Worm (Caenorhabditis elegans) whole organism, early embryonic: ENCODE results near the gene F26D11.13.

ENCODE experiments used
- ama-1 ChIP-seq: fragments of 150-350 bp; optimal IDR thresholded peaks from 2 replicates; lab custom pipeline; 2014
- ceh-13 ChIP-seq: fragments of 200-800 bp; sonication (Bioruptor generic); optimal IDR thresholded peaks from 2 replicates; lab custom pipeline; 2018; ENCODE audit warnings: mild to moderate bottlenecking, missing genetic modification characterization, missing compliant biosample characterization
- ceh-36 ChIP-seq: sonication (generic microtip); optimal IDR thresholded peaks from 2 replicates; lab custom pipeline; 2016; ENCODE audit warnings: missing genetic modification characterization, inconsistent platforms, missing compliant biosample characterization
- flt-1 ChIP-seq: fragments of 200-800 bp; sonication (Bioruptor generic); IDR thresholded peaks from 2 replicates; pipeline ENCODE4 v1.3.6; 2022; ENCODE audit warnings: missing genetic modification characterization, missing compliant biosample characterization
- pes-1 ChIP-seq: fragments of 200-800 bp; sonication (Bioruptor generic); IDR thresholded peaks from 2 replicates; pipeline ENCODE4 v1.3.6; 2022; ENCODE audit warnings: missing genetic modification reagents, missing genetic modification characterization, missing compliant biosample characterization
- scrt-1 ChIP-seq: fragments of 200-800 bp; sonication (Bioruptor generic); IDR thresholded peaks from 2 replicates; pipeline ENCODE4 v1.3.6; 2022; ENCODE audit warnings: missing genetic modification characterization, missing compliant biosample characterization
- tbx-11 ChIP-seq: fragments of 200-800 bp; sonication (Bioruptor generic); IDR thresholded peaks from 2 replicates; pipeline ENCODE4 v1.3.6; 2022; ENCODE audit warnings: missing genetic modification characterization, missing compliant biosample characterization
- tbx-37 ChIP-seq: fragments of 200-800 bp; sonication (Bioruptor generic); conservative IDR thresholded peaks from 2 replicates; pipeline ENCODE4 v1.3.6; 2022; ENCODE audit warnings: missing genetic modification reagents, missing genetic modification characterization, missing compliant biosample characterization

DNA sequence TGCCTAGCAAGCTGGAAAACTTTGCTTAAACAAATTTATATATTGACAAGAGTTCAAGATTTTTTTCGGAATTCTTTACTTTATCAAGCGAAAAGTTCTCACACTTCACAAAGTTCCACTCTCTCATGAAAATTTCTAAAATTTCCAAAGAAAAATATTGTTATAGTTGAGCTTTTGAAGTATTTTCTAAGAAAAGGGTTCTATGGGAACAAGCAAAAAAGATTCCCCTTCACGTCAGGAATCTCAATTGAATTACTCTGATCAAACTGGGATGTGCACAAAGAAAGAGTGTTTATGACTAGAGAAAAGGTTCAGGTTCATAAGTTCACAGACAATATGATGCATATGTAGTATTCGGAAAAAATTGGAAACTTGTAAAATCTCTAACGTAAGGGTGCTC, 50.1 kb downstream of the F26D11.13 start:
- TF ChIP-seq tbx-11 (GFP tag; lab: Robert Waterston, UW) (no peak), tbx-37 (no peak), ama-1 (lab: Kevin White, UChicago) (no peak), scrt-1 (GFP tag; lab: Robert Waterston, UW) (no peak), flt-1 (GFP tag; lab: Robert Waterston, UW) (no peak), ceh-13 (no peak), ceh-36 (tag; lab: Kevin White, UChicago) (no peak), pes-1 (GFP tag; lab: Robert Waterston, UW) (no peak)
